Fruit fly (Drosophila melanogaster): ENCODE measurements around the gene CG2818.
A peak's percentile ranks its signal among the peaks of the same experiment; 100 is the strongest.

The CG2818 gene

dm6 chr2L:3717673-3718235 lies 4.6 kb downstream of the CG2818 start, which contains the start of the genes lectin-24A and Shaw:
Gene lectin-24A, minus strand, starts transcription at chr2L:3717773.
Gene Shaw, plus strand, starts transcription at chr2L:3718185.
- no peak for TF ChIP-seq bab1 (GFP tag; optimal IDR thresholded peaks at IDR 0.05)
- TF ChIP-seq CG12768 (GFP tag; optimal IDR thresholded peaks at IDR 0.05) = no peak
- no peak for TF ChIP-seq Crg-1 (GFP tag; optimal IDR thresholded peaks at IDR 0.05)
- no peak for TF ChIP-seq Hr96 (GFP tag; optimal IDR thresholded peaks at IDR 0.05)
- no peak for TF ChIP-seq Mnt (GFP tag; optimal IDR thresholded peaks at IDR 0.05)
- TF ChIP-seq tj (GFP tag; optimal IDR thresholded peaks at IDR 0.05) = no peak
- TF ChIP-seq CG33017 (tag; optimal IDR thresholded peaks at IDR 0.05) = no peak
- TF ChIP-seq kay (GFP tag; ENCODE audit: borderline replicate concordance) = no peak
- TF ChIP-seq CG14711 (tag; optimal IDR thresholded peaks at IDR 0.05) = no peak
- TF ChIP-seq CG7101 (tag; optimal IDR thresholded peaks at IDR 0.05) = no peak
- TF ChIP-seq Clk (GFP tag; optimal IDR thresholded peaks at IDR 0.05) = no peak
- TF ChIP-seq pad (GFP tag; optimal IDR thresholded peaks at IDR 0.05) = no peak
- TF ChIP-seq cic (GFP tag; optimal IDR thresholded peaks at IDR 0.05) = no peak
- no peak for TF ChIP-seq CG5204 (GFP tag; optimal IDR thresholded peaks at IDR 0.05)
- TF ChIP-seq ovo (GFP tag; optimal IDR thresholded peaks at IDR 0.05) = no peak
- TF ChIP-seq cnc (optimal IDR thresholded peaks at IDR 0.05) = no peak
- no peak for TF ChIP-seq toe (GFP tag; optimal IDR thresholded peaks at IDR 0.05)
- no peak for TF ChIP-seq CG11617 (GFP tag; optimal IDR thresholded peaks at IDR 0.05)
- TF ChIP-seq CG7045 (GFP tag; optimal IDR thresholded peaks at IDR 0.05) = no peak
- TF ChIP-seq CG1620 (GFP tag; optimal IDR thresholded peaks at IDR 0.05) = no peak

- peak; percentile 5 for TF ChIP-seq CG5204 (GFP tag; optimal IDR thresholded peaks at IDR 0.05)
- no peak for TF ChIP-seq toe (GFP tag; optimal IDR thresholded peaks at IDR 0.05)
Observed at dm6 chr2L:3719414-3719959, 6.3 kb downstream of the CG2818 start.

- TF ChIP-seq cnc (optimal IDR thresholded peaks at IDR 0.05) (no peak), CG7101 (tag; optimal IDR thresholded peaks at IDR 0.05) (no peak)
Observed at dm6 chr2L:3729635-3730034, 16.5 kb downstream of the CG2818 start.

- TF ChIP-seq CG1620 (GFP tag; optimal IDR thresholded peaks at IDR 0.05) = no peak
- TF ChIP-seq CG33017 (tag; optimal IDR thresholded peaks at IDR 0.05) = no peak
- no peak for TF ChIP-seq Mnt (GFP tag; optimal IDR thresholded peaks at IDR 0.05)
- peak; percentile 65 for TF ChIP-seq kay (GFP tag; ENCODE audit: borderline replicate concordance)
Observed at dm6 chr2L:3730182-3730975, 17.2 kb downstream of the CG2818 start, which contains the start of gene CG10019. Gene CG10019, plus strand, starts transcription at chr2L:3730466.

- TF ChIP-seq CG5204 (GFP tag; optimal IDR thresholded peaks at IDR 0.05) (no peak), cnc (optimal IDR thresholded peaks at IDR 0.05) (no peak), cic (GFP tag; optimal IDR thresholded peaks at IDR 0.05) (no peak)
Observed at dm6 chr2L:3731055-3731454, 17.9 kb downstream of the CG2818 start.

dm6 chr2L:3737003-3737662 lies 24.0 kb downstream of the CG2818 start:
- no peak for TF ChIP-seq Clk (GFP tag; optimal IDR thresholded peaks at IDR 0.05)
- TF ChIP-seq pad (GFP tag; optimal IDR thresholded peaks at IDR 0.05) = no peak
- no peak for TF ChIP-seq CG5204 (GFP tag; optimal IDR thresholded peaks at IDR 0.05)
- TF ChIP-seq CG33017 (tag; optimal IDR thresholded peaks at IDR 0.05) = no peak
- no peak for TF ChIP-seq CG7045 (GFP tag; optimal IDR thresholded peaks at IDR 0.05)
- TF ChIP-seq Mnt (GFP tag; optimal IDR thresholded peaks at IDR 0.05) = no peak
- TF ChIP-seq CG11617 (GFP tag; optimal IDR thresholded peaks at IDR 0.05) = no peak

dm6 chr2L:3737682-3738081 lies 24.5 kb downstream of the CG2818 start:
- no peak for TF ChIP-seq CG12768 (GFP tag; optimal IDR thresholded peaks at IDR 0.05)

- no peak for TF ChIP-seq Clk (GFP tag; optimal IDR thresholded peaks at IDR 0.05)
- TF ChIP-seq cnc (optimal IDR thresholded peaks at IDR 0.05) = no peak
- no peak for TF ChIP-seq CG14711 (tag; optimal IDR thresholded peaks at IDR 0.05)
Observed at dm6 chr2L:3740443-3740842, 27.3 kb downstream of the CG2818 start.
